Fruit fly (Drosophila melanogaster) whole organism, embryonic: ENCODE data around the gene Sec15.
A peak's percentile ranks its signal among the peaks of the same experiment; 100 is the strongest.

Experiments
- B-H2 ChIP-seq: fragments of 200-800 bp; sonication (Bioruptor generic); optimal IDR thresholded peaks from 2 replicates; lab custom pipeline; 2018; ENCODE audit warnings: missing biosample characterization, mild to moderate bottlenecking, missing genetic modification characterization
- Blimp-1 ChIP-seq: fragments of 200-800 bp; sonication (Bioruptor generic); optimal IDR thresholded peaks from 3 replicates; lab custom pipeline; 2018; ENCODE audit warnings: missing biosample characterization, missing genetic modification characterization, mild to moderate bottlenecking, moderate library complexity, missing genetic modification reagents
- C15 ChIP-seq: fragments of 200-800 bp; sonication (Bioruptor generic); IDR thresholded peaks from 3 replicates; pipeline ENCODE4 v1.3.6; 2022; ENCODE audit warnings: missing biosample characterization, missing genetic modification characterization
- CG10147 ChIP-seq: fragments of 200-800 bp; sonication (Bioruptor generic); optimal IDR thresholded peaks from 2 replicates; lab custom pipeline; 2019; ENCODE audit warnings: missing biosample characterization, mild to moderate bottlenecking, missing genetic modification characterization, moderate library complexity
- CG14710 ChIP-seq: fragments of 200-800 bp; sonication (Bioruptor generic); optimal IDR thresholded peaks from 3 replicates; lab custom pipeline; 2019; ENCODE audit warnings: missing biosample characterization, mild to moderate bottlenecking, missing genetic modification characterization, moderate library complexity
- CG16779 ChIP-seq: fragments of 200-800 bp; sonication (Bioruptor generic); IDR thresholded peaks from 2 replicates; pipeline ENCODE4 v1.3.6; 2022; ENCODE audit warnings: missing biosample characterization, missing genetic modification characterization
- CG16863 ChIP-seq: fragments of 200-800 bp; sonication (Bioruptor generic); optimal IDR thresholded peaks from 3 replicates; lab custom pipeline; 2016; ENCODE audit warnings: missing biosample characterization, missing genetic modification characterization
- CG17612 ChIP-seq: fragments of 200-800 bp; sonication (Bioruptor generic); IDR thresholded peaks from 2 replicates; pipeline ENCODE4 v1.3.6; 2022; ENCODE audit warnings: missing biosample characterization, missing genetic modification characterization
- CG18476 ChIP-seq: fragments of 200-800 bp; sonication (Bioruptor generic); optimal IDR thresholded peaks from 2 replicates; lab custom pipeline; 2016; ENCODE audit warnings: missing biosample characterization, mild to moderate bottlenecking, missing genetic modification characterization
- CG2120 ChIP-seq: fragments of 200-800 bp; sonication (Bioruptor generic); optimal IDR thresholded peaks from 3 replicates; lab custom pipeline; 2016; ENCODE audit warnings: missing biosample characterization, missing genetic modification characterization
- CG32772 ChIP-seq: fragments of 200-800 bp; sonication (Bioruptor generic); IDR thresholded peaks from 2 replicates; pipeline ENCODE4 v1.3.6; 2022; ENCODE audit warnings: missing biosample characterization, missing genetic modification characterization
- CG3407 ChIP-seq: fragments of 200-800 bp; sonication (Bioruptor generic); optimal IDR thresholded peaks from 2 replicates; lab custom pipeline; 2018; ENCODE audit warnings: missing biosample characterization, mild to moderate bottlenecking, missing genetic modification characterization
- CG34422 ChIP-seq: fragments of 200-800 bp; sonication (Bioruptor generic); IDR thresholded peaks from 3 replicates; pipeline ENCODE4 v1.3.6; 2022; ENCODE audit warnings: missing biosample characterization, missing genetic modification characterization
- CG4328 ChIP-seq: fragments of 200-800 bp; sonication (Bioruptor generic); optimal IDR thresholded peaks from 3 replicates; lab custom pipeline; 2017; ENCODE audit warnings: missing biosample characterization, missing genetic modification reagents, missing genetic modification characterization
- CG4360 ChIP-seq: fragments of 200-800 bp; sonication (Bioruptor generic); IDR thresholded peaks from 2 replicates; pipeline ENCODE4 v1.3.6; 2022; ENCODE audit warnings: missing biosample characterization, missing genetic modification characterization
- CG4707 ChIP-seq: fragments of 200-800 bp; sonication (Bioruptor generic); optimal IDR thresholded peaks from 2 replicates; lab custom pipeline; 2018; ENCODE audit warnings: missing biosample characterization, mild to moderate bottlenecking, missing genetic modification characterization, moderate library complexity
- CG7357 ChIP-seq: fragments of 200-800 bp; sonication (Bioruptor generic); IDR thresholded peaks from 3 replicates; pipeline ENCODE4 v1.3.6; 2022; ENCODE audit warnings: missing biosample characterization, missing genetic modification characterization
- CTCF ChIP-seq: fragments of 200-800 bp; sonication (Bioruptor generic); optimal IDR thresholded peaks from 2 replicates; lab custom pipeline; 2017; ENCODE audit warnings: missing biosample characterization, mild to moderate bottlenecking, missing genetic modification characterization, moderate library complexity
- Deaf1 ChIP-seq: fragments of 200-800 bp; optimal IDR thresholded peaks from 3 replicates; lab custom pipeline; 2019; ENCODE audit warnings: missing biosample characterization, mild to moderate bottlenecking, missing genetic modification characterization, moderate library complexity
- E2f1 ChIP-seq: fragments of 200-800 bp; sonication (Bioruptor generic); IDR thresholded peaks from 2 replicates; pipeline ENCODE4 v1.3.6; 2022; ENCODE audit warnings: missing biosample characterization, missing genetic modification characterization
- E2f2 ChIP-seq: fragments of 200-800 bp; sonication (Bioruptor generic); IDR thresholded peaks from 2 replicates; pipeline ENCODE4 v1.3.6; 2022; ENCODE audit warnings: missing biosample characterization, missing genetic modification characterization
- Elba2 ChIP-seq: fragments of 200-800 bp; sonication (Bioruptor generic); optimal IDR thresholded peaks from 3 replicates; lab custom pipeline; 2016; ENCODE audit warnings: missing biosample characterization, missing genetic modification characterization
- Ets97D ChIP-seq: fragments of 200-800 bp; sonication (Bioruptor generic); optimal IDR thresholded peaks from 3 replicates; lab custom pipeline; 2016; ENCODE audit warnings: missing biosample characterization, missing genetic modification characterization
- HmgD ChIP-seq: fragments of 200-800 bp; sonication (Bioruptor generic); optimal IDR thresholded peaks from 3 replicates; lab custom pipeline; 2016; ENCODE audit warnings: missing biosample characterization, missing genetic modification characterization
- Mad ChIP-seq: fragments of 200-800 bp; sonication (Bioruptor generic); optimal IDR thresholded peaks from 2 replicates; lab custom pipeline; 2016; ENCODE audit warnings: missing biosample characterization, missing genetic modification characterization
- Nf-YA ChIP-seq: fragments of 200-800 bp; sonication (Bioruptor generic); IDR thresholded peaks from 2 replicates; pipeline ENCODE4 v1.3.6; 2022; ENCODE audit warnings: missing biosample characterization, missing genetic modification characterization
- Oaz ChIP-seq: fragments of 200-800 bp; sonication (Bioruptor generic); IDR thresholded peaks from 2 replicates; pipeline ENCODE4 v1.3.6; 2022; ENCODE audit warnings: missing biosample characterization, missing genetic modification characterization
- Optix ChIP-seq: fragments of 200-800 bp; sonication (Bioruptor generic); IDR thresholded peaks from 3 replicates; pipeline ENCODE4 v1.3.6; 2022; ENCODE audit warnings: missing biosample characterization, missing genetic modification characterization
- Scr ChIP-seq: fragments of 200-800 bp; sonication (Bioruptor generic); IDR thresholded peaks from 2 replicates; pipeline ENCODE4 v1.3.6; 2022; ENCODE audit warnings: missing biosample characterization, missing genetic modification characterization; ENCODE audit not compliant: partially characterized antibody
- Sry-δ ChIP-seq: fragments of 200-800 bp; sonication (Bioruptor generic); optimal IDR thresholded peaks from 2 replicates; lab custom pipeline; 2016; ENCODE audit warnings: missing biosample characterization, missing genetic modification characterization
- TFAM ChIP-seq: fragments of 200-800 bp; sonication (Bioruptor generic); optimal IDR thresholded peaks from 2 replicates; lab custom pipeline; 2017; ENCODE audit warnings: missing biosample characterization, missing genetic modification characterization, inconsistent platforms
- chm ChIP-seq: fragments of 200-800 bp; sonication (Bioruptor generic); IDR thresholded peaks from 2 replicates; pipeline ENCODE4 v1.3.6; 2022; ENCODE audit warnings: missing biosample characterization, missing genetic modification characterization
- dm ChIP-seq: fragments of 200-800 bp; sonication (Bioruptor generic); optimal IDR thresholded peaks from 3 replicates; lab custom pipeline; 2016; ENCODE audit warnings: missing biosample characterization, missing genetic modification characterization
- dmrt11E ChIP-seq: fragments of 200-800 bp; sonication (Bioruptor generic); optimal IDR thresholded peaks from 3 replicates; lab custom pipeline; 2018; ENCODE audit warnings: missing biosample characterization, mild to moderate bottlenecking, missing genetic modification characterization, moderate library complexity
- emc ChIP-seq: fragments of 200-800 bp; sonication (Bioruptor generic); optimal IDR thresholded peaks from 2 replicates; lab custom pipeline; 2016; ENCODE audit warnings: missing biosample characterization, missing genetic modification characterization
- ems ChIP-seq: fragments of 200-800 bp; sonication (Bioruptor generic); optimal IDR thresholded peaks from 3 replicates; lab custom pipeline; 2016; ENCODE audit warnings: missing biosample characterization, missing genetic modification characterization
- ftz-f1 ChIP-seq: fragments of 200-800 bp; sonication (Bioruptor generic); optimal IDR thresholded peaks from 2 replicates; lab custom pipeline; 2016; ENCODE audit warnings: missing biosample characterization, missing genetic modification characterization
- gt ChIP-seq: fragments of 200-800 bp; sonication (Bioruptor generic); IDR thresholded peaks from 2 replicates; pipeline ENCODE4 v1.3.6; 2022; ENCODE audit warnings: missing biosample characterization, missing genetic modification characterization
- her ChIP-seq: fragments of 200-800 bp; sonication (Bioruptor generic); optimal IDR thresholded peaks from 2 replicates; lab custom pipeline; 2016; ENCODE audit warnings: missing biosample characterization, missing genetic modification characterization
- hkb ChIP-seq, 2 experiments: fragments of 200-800 bp in 1 of 2; fragments of >200 bp in 1 of 2; sonication (Bioruptor generic) in 1 of 2; IDR thresholded peaks in 1 of 2; optimal IDR thresholded peaks in 1 of 2; 2 replicates each; pipeline versions ENCODE4 v1.3.6 to Lab custom; 2017 to 2022; ENCODE audit warnings: missing biosample characterization in 1 of 2, missing genetic modification characterization in 1 of 2
- jigr1 ChIP-seq: fragments of 200-800 bp; sonication (Bioruptor generic); IDR thresholded peaks from 3 replicates; pipeline ENCODE4 v1.3.6; 2022; ENCODE audit warnings: missing biosample characterization, missing genetic modification characterization
- kah ChIP-seq: fragments of 200-800 bp; sonication (Bioruptor generic); optimal IDR thresholded peaks from 2 replicates; lab custom pipeline; 2018; ENCODE audit warnings: missing biosample characterization, mild to moderate bottlenecking, missing genetic modification characterization
- nerfin-2 ChIP-seq: fragments of 200-800 bp; sonication (Bioruptor generic); IDR thresholded peaks from 2 replicates; pipeline ENCODE4 v1.3.6; 2022; ENCODE audit warnings: missing biosample characterization, missing genetic modification characterization; ENCODE audit not compliant: partially characterized antibody
- pan ChIP-seq, 4 experiments: fragments of >200 bp in 3 of 4; fragments of 200-800 bp in 1 of 4; sonication (Bioruptor generic) in 1 of 4; optimal IDR thresholded peaks in 3 of 4; IDR thresholded peaks in 1 of 4; 2 replicates each; pipeline versions ENCODE4 v1.3.6 to Lab custom; 2017 to 2022; ENCODE audit warnings: missing biosample characterization in 2 of 4, missing genetic modification characterization in 2 of 4, mixed read lengths in 1 of 4
- phol ChIP-seq: fragments of 200-800 bp; sonication (Bioruptor generic); optimal IDR thresholded peaks from 3 replicates; lab custom pipeline; 2018; ENCODE audit warnings: missing biosample characterization, mild to moderate bottlenecking, missing genetic modification characterization, moderate library complexity
- row ChIP-seq: fragments of 200-800 bp; sonication (Bioruptor generic); IDR thresholded peaks from 3 replicates; pipeline ENCODE4 v1.3.6; 2022; ENCODE audit warnings: missing biosample characterization, missing genetic modification characterization
- sd ChIP-seq: fragments of 200-800 bp; sonication (Bioruptor generic); optimal IDR thresholded peaks from 3 replicates; lab custom pipeline; 2018; ENCODE audit warnings: missing biosample characterization, mild to moderate bottlenecking, missing genetic modification characterization, moderate library complexity
- slou ChIP-seq: fragments of 200-800 bp; sonication (Bioruptor generic); optimal IDR thresholded peaks from 3 replicates; lab custom pipeline; 2016; ENCODE audit warnings: missing biosample characterization, missing genetic modification characterization
- sna ChIP-seq: fragments of 200-800 bp; sonication (Bioruptor generic); IDR thresholded peaks from 2 replicates; pipeline ENCODE4 v1.3.6; 2022; ENCODE audit warnings: missing biosample characterization, missing genetic modification characterization; ENCODE audit not compliant: partially characterized antibody
- tx ChIP-seq: fragments of 200-800 bp; sonication (Bioruptor generic); optimal IDR thresholded peaks from 2 replicates; lab custom pipeline; 2016; ENCODE audit warnings: missing biosample characterization, missing genetic modification characterization
- unc-4 ChIP-seq: fragments of 200-800 bp; sonication (Bioruptor generic); IDR thresholded peaks from 2 replicates; pipeline ENCODE4 v1.3.6; 2022; ENCODE audit warnings: missing biosample characterization, missing genetic modification characterization; ENCODE audit not compliant: partially characterized antibody
- vvl ChIP-seq: fragments of 200-800 bp; sonication (Bioruptor generic); IDR thresholded peaks from 2 replicates; pipeline ENCODE4 v1.3.6; 2022; ENCODE audit warnings: missing biosample characterization, missing genetic modification characterization

The Sec15 gene

dm6 chr3R:21116057-21116456 is 8.3 kb upstream of the Sec15 start, which contains the start of gene ppan (continued):
- no peak for TF ChIP-seq HmgD (GFP tag; lab: Kevin White, UChicago)
- TF ChIP-seq unc-4 (GFP tag; lab: Robert Waterston, UW) = peak; percentile 35; the same call in 1 of the 2 replicates
- TF ChIP-seq C15 (GFP tag; lab: Robert Waterston, UW) = no peak
- no peak for TF ChIP-seq CG32772
- TF ChIP-seq CG4707 (GFP tag; lab: Kevin White, UChicago) = no peak
- TF ChIP-seq phol = peak; percentile 28
- TF ChIP-seq chm (GFP tag; lab: Robert Waterston, UW) = no peak
- TF ChIP-seq CG16863 = no peak
- no peak for TF ChIP-seq ems (GFP tag; lab: Kevin White, UChicago)
- peak; percentile 96 for TF ChIP-seq dm (GFP tag; lab: Kevin White, UChicago)
- TF ChIP-seq Ets97D = peak; percentile 58
- TF ChIP-seq sd = no peak
- no peak for TF ChIP-seq tx (GFP tag; lab: Kevin White, UChicago)
- TF ChIP-seq CG4328 (GFP tag; lab: Kevin White, UChicago) = no peak
- TF ChIP-seq E2f1 = no peak
- no peak for TF ChIP-seq Blimp-1 (GFP tag; lab: Kevin White, UChicago)
- no peak for TF ChIP-seq kah (GFP tag; lab: Kevin White, UChicago)
- no peak for TF ChIP-seq Deaf1 (tag; lab: Kevin White, UChicago)
- TF ChIP-seq CG16779 (GFP tag; lab: Robert Waterston, UW) = no peak
- no peak for TF ChIP-seq CG4360 (GFP tag; lab: Robert Waterston, UW)
- no peak for TF ChIP-seq Oaz (GFP tag; lab: Robert Waterston, UW)
- TF ChIP-seq Scr (GFP tag; lab: Robert Waterston, UW) = peak; percentile 33
- 0 out of 2 replicates have a peak, but pooled peaks have one; percentile 8 for TF ChIP-seq vvl
- TF ChIP-seq CG34422 (GFP tag; lab: Robert Waterston, UW) = peak; percentile 77; the same call in 2 of the 3 replicates
- TF ChIP-seq CG7357 (GFP tag; lab: Robert Waterston, UW) = no peak
- TF ChIP-seq CG10147 (GFP tag; lab: Kevin White, UChicago) = no peak
- peak; percentile 20 for TF ChIP-seq Sry-δ (GFP tag; lab: Kevin White, UChicago)
- TF ChIP-seq CG17612 (GFP tag; lab: Robert Waterston, UW) = no peak
- no peak for TF ChIP-seq CG2120
- no peak for TF ChIP-seq Mad (GFP tag; lab: Kevin White, UChicago)
- no peak for TF ChIP-seq slou (GFP tag; lab: Kevin White, UChicago)
- peak; percentile 41 for TF ChIP-seq CTCF (GFP tag; lab: Kevin White, UChicago)
- no peak for TF ChIP-seq B-H2 (GFP tag; lab: Kevin White, UChicago)
- no peak for TF ChIP-seq dmrt11E (tag; lab: Kevin White, UChicago)
- no peak for TF ChIP-seq Nf-YA (GFP tag; lab: Robert Waterston, UW)
- TF ChIP-seq TFAM (GFP tag; lab: Kevin White, UChicago) = no peak
- TF ChIP-seq CG14710 = peak; percentile 42
- no peak for TF ChIP-seq sna (GFP tag; lab: Robert Waterston, UW)
- no peak; the same call in 2 of the 3 replicates for TF ChIP-seq row
- no peak for TF ChIP-seq CG18476 (GFP tag; lab: Kevin White, UChicago)
- TF ChIP-seq ftz-f1 (GFP tag; lab: Kevin White, UChicago) = peak; percentile 66
- no peak for TF ChIP-seq nerfin-2 (GFP tag; lab: Robert Waterston, UW)
- TF ChIP-seq gt (GFP tag; lab: Robert Waterston, UW) = no peak
- TF ChIP-seq CG3407 = no peak
- no peak for TF ChIP-seq Optix (GFP tag; lab: Robert Waterston, UW)
- TF ChIP-seq emc (GFP tag; lab: Kevin White, UChicago) = no peak
- TF ChIP-seq pan (optimal IDR thresholded peaks at IDR 0.05; lab: Kevin White, UChicago) = no peak
- no peak for TF ChIP-seq pan (GFP tag; optimal IDR thresholded peaks at IDR 0.05 in 1 of 2, IDR thresholded peaks at IDR 0.05 in 1 of 2)
- TF ChIP-seq Elba2 (GFP tag; lab: Kevin White, UChicago) = no peak
- no peak for TF ChIP-seq hkb (optimal IDR thresholded peaks at IDR 0.05; lab: Kevin White, UChicago)
- no peak for TF ChIP-seq hkb (GFP tag; IDR thresholded peaks at IDR 0.05; lab: Robert Waterston, UW)
- no peak for TF ChIP-seq her (GFP tag; lab: Kevin White, UChicago)
- peak; percentile 91 for TF ChIP-seq E2f2 (GFP tag; lab: Robert Waterston, UW)
- no peak for TF ChIP-seq jigr1 (GFP tag; lab: Robert Waterston, UW)
